Fruit fly (Drosophila melanogaster): ENCODE data around the gene Dhc93AB.

Dhc93AB gene

dm6 chr3R:21001123-21001522 is 41.2 kb downstream of the Dhc93AB start:
- TF ChIP-seq tj (GFP tag; optimal IDR thresholded peaks at IDR 0.05) (no peak), CG1620 (GFP tag; optimal IDR thresholded peaks at IDR 0.05) (no peak), CG12768 (GFP tag; optimal IDR thresholded peaks at IDR 0.05) (no peak), ovo (GFP tag; optimal IDR thresholded peaks at IDR 0.05) (no peak), cic (GFP tag; optimal IDR thresholded peaks at IDR 0.05) (peak; percentile 17), CG33017 (tag; optimal IDR thresholded peaks at IDR 0.05) (no peak), kay (GFP tag; ENCODE audit: borderline replicate concordance) (peak; percentile 78), Mnt (GFP tag; optimal IDR thresholded peaks at IDR 0.05) (no peak), Crg-1 (GFP tag; optimal IDR thresholded peaks at IDR 0.05) (peak; percentile 4), Hr96 (GFP tag; optimal IDR thresholded peaks at IDR 0.05) (no peak), CG14711 (tag; optimal IDR thresholded peaks at IDR 0.05) (no peak), CG11617 (GFP tag; optimal IDR thresholded peaks at IDR 0.05) (peak; percentile 2), CG5204 (GFP tag; optimal IDR thresholded peaks at IDR 0.05) (no peak), cnc (optimal IDR thresholded peaks at IDR 0.05) (no peak), CG7045 (GFP tag; optimal IDR thresholded peaks at IDR 0.05) (no peak), bab1 (GFP tag; optimal IDR thresholded peaks at IDR 0.05) (no peak), toe (GFP tag; optimal IDR thresholded peaks at IDR 0.05) (no peak), pad (GFP tag; optimal IDR thresholded peaks at IDR 0.05) (no peak), CG7101 (tag; optimal IDR thresholded peaks at IDR 0.05) (no peak), Clk (GFP tag; optimal IDR thresholded peaks at IDR 0.05) (no peak)

dm6 chr3R:20998319-20998718 is 44.0 kb downstream of the Dhc93AB start:
- no peak for TF ChIP-seq toe (GFP tag; optimal IDR thresholded peaks at IDR 0.05)

- TF ChIP-seq Clk (GFP tag; optimal IDR thresholded peaks at IDR 0.05) (no peak), kay (GFP tag; ENCODE audit: borderline replicate concordance) (no peak), CG7045 (GFP tag; optimal IDR thresholded peaks at IDR 0.05) (no peak), cnc (optimal IDR thresholded peaks at IDR 0.05) (no peak), CG14711 (tag; optimal IDR thresholded peaks at IDR 0.05) (no peak), CG33017 (tag; optimal IDR thresholded peaks at IDR 0.05) (no peak), bab1 (GFP tag; optimal IDR thresholded peaks at IDR 0.05) (no peak), CG11617 (GFP tag; optimal IDR thresholded peaks at IDR 0.05) (no peak), pad (GFP tag; optimal IDR thresholded peaks at IDR 0.05) (no peak), toe (GFP tag; optimal IDR thresholded peaks at IDR 0.05) (no peak), tj (GFP tag; optimal IDR thresholded peaks at IDR 0.05) (no peak), Mnt (GFP tag; optimal IDR thresholded peaks at IDR 0.05) (no peak), Crg-1 (GFP tag; optimal IDR thresholded peaks at IDR 0.05) (no peak), CG1620 (GFP tag; optimal IDR thresholded peaks at IDR 0.05) (no peak), CG7101 (tag; optimal IDR thresholded peaks at IDR 0.05) (no peak), CG5204 (GFP tag; optimal IDR thresholded peaks at IDR 0.05) (no peak), Hr96 (GFP tag; optimal IDR thresholded peaks at IDR 0.05) (no peak), cic (GFP tag; optimal IDR thresholded peaks at IDR 0.05) (no peak), CG12768 (GFP tag; optimal IDR thresholded peaks at IDR 0.05) (no peak)
Measured at dm6 chr3R:20990409-20990808, 51.9 kb downstream of the Dhc93AB start.

- TF ChIP-seq Hr96 (GFP tag; optimal IDR thresholded peaks at IDR 0.05) (peak; percentile 25), CG1620 (GFP tag; optimal IDR thresholded peaks at IDR 0.05) (peak; percentile 30), kay (GFP tag; ENCODE audit: borderline replicate concordance) (no peak), CG7101 (tag; optimal IDR thresholded peaks at IDR 0.05) (peak; percentile 19), CG5204 (GFP tag; optimal IDR thresholded peaks at IDR 0.05) (peak; percentile 36), CG11617 (GFP tag; optimal IDR thresholded peaks at IDR 0.05) (peak; percentile 26), Mnt (GFP tag; optimal IDR thresholded peaks at IDR 0.05) (no peak), cic (GFP tag; optimal IDR thresholded peaks at IDR 0.05) (no peak), CG14711 (tag; optimal IDR thresholded peaks at IDR 0.05) (no peak), toe (GFP tag; optimal IDR thresholded peaks at IDR 0.05) (peak; percentile 5), bab1 (GFP tag; optimal IDR thresholded peaks at IDR 0.05) (peak; percentile 30), ovo (GFP tag; optimal IDR thresholded peaks at IDR 0.05) (peak; percentile 37), pad (GFP tag; optimal IDR thresholded peaks at IDR 0.05) (peak; percentile 99)
Measured at dm6 chr3R:20989657-20990056, 52.6 kb downstream of the Dhc93AB start.

- TF ChIP-seq CG7045 (GFP tag; optimal IDR thresholded peaks at IDR 0.05): no peak
- no peak for TF ChIP-seq cic (GFP tag; optimal IDR thresholded peaks at IDR 0.05)
- TF ChIP-seq toe (GFP tag; optimal IDR thresholded peaks at IDR 0.05): no peak
Measured at dm6 chr3R:20989046-20989445, 53.3 kb downstream of the Dhc93AB start.

- no peak for TF ChIP-seq CG11617 (GFP tag; optimal IDR thresholded peaks at IDR 0.05)
Measured at dm6 chr3R:20988560-20988959, 53.7 kb downstream of the Dhc93AB start.

dm6 chr3R:20987836-20988235 is 54.5 kb downstream of the Dhc93AB start, which contains the start of gene CG43446:
TSS of gene CG43446 (minus strand) at chr3R:20987936.
- TF ChIP-seq pad (GFP tag; optimal IDR thresholded peaks at IDR 0.05) (no peak), CG11617 (GFP tag; optimal IDR thresholded peaks at IDR 0.05) (no peak), Clk (GFP tag; optimal IDR thresholded peaks at IDR 0.05) (no peak), Hr96 (GFP tag; optimal IDR thresholded peaks at IDR 0.05) (no peak), CG1620 (GFP tag; optimal IDR thresholded peaks at IDR 0.05) (no peak), kay (GFP tag; ENCODE audit: borderline replicate concordance) (no peak), CG12768 (GFP tag; optimal IDR thresholded peaks at IDR 0.05) (no peak)

Data from whole organism, adult.